Worm (Caenorhabditis elegans) whole organism, midembryonic: Measurements from ENCODE around the gene vav-1.

Source experiments
- T22C8.4 ChIP-seq: fragments of 200-800 bp; sonication (Bioruptor generic); IDR thresholded peaks from 2 replicates; pipeline ENCODE4 v1.3.6; 2022; ENCODE audit warnings: missing genetic modification characterization, missing compliant biosample characterization
- cog-1 ChIP-seq: sonication (generic microtip); optimal IDR thresholded peaks from 2 replicates; lab custom pipeline; 2016; ENCODE audit warnings: missing genetic modification characterization, missing compliant biosample characterization
- flt-1 ChIP-seq: fragments of 200-800 bp; sonication (Bioruptor generic); IDR thresholded peaks from 2 replicates; pipeline ENCODE4 v1.3.6; 2022; ENCODE audit warnings: missing genetic modification characterization, missing compliant biosample characterization
- klf-2 ChIP-seq: fragments of 200-800 bp; sonication (Bioruptor generic); conservative IDR thresholded peaks from 2 replicates; pipeline ENCODE4 v1.3.6; 2022; ENCODE audit warnings: missing genetic modification reagents, missing genetic modification characterization, missing compliant biosample characterization
- med-1 ChIP-seq: sonication (generic microtip); optimal IDR thresholded peaks from 2 replicates; lab custom pipeline; 2017; ENCODE audit warnings: missing genetic modification characterization, mild to moderate bottlenecking, missing compliant biosample characterization, antibody characterized with exemption, missing genetic modification reagents; ENCODE audit not compliant: insufficient read depth
- ref-1 ChIP-seq: fragments of 200-800 bp; sonication (Bioruptor generic); conservative IDR thresholded peaks from 2 replicates; pipeline ENCODE4 v1.3.6; 2022; ENCODE audit warnings: missing genetic modification reagents, missing genetic modification characterization, missing compliant biosample characterization
- tab-1 ChIP-seq: fragments of 200-800 bp; sonication (Bioruptor generic); IDR thresholded peaks from 2 replicates; pipeline ENCODE4 v1.3.6; 2022; ENCODE audit warnings: missing genetic modification characterization, missing compliant biosample characterization
- ztf-23 ChIP-seq: fragments of 200-800 bp; sonication (Bioruptor generic); IDR thresholded peaks from 2 replicates; pipeline ENCODE4 v1.3.6; 2022; ENCODE audit warnings: missing genetic modification reagents, missing genetic modification characterization, missing compliant biosample characterization
- ztf-29 ChIP-seq: fragments of 200-800 bp; sonication (Bioruptor generic); IDR thresholded peaks from 2 replicates; pipeline ENCODE4 v1.3.6; 2022; ENCODE audit warnings: missing genetic modification reagents, missing genetic modification characterization, missing compliant biosample characterization

Gene vav-1

DNA sequence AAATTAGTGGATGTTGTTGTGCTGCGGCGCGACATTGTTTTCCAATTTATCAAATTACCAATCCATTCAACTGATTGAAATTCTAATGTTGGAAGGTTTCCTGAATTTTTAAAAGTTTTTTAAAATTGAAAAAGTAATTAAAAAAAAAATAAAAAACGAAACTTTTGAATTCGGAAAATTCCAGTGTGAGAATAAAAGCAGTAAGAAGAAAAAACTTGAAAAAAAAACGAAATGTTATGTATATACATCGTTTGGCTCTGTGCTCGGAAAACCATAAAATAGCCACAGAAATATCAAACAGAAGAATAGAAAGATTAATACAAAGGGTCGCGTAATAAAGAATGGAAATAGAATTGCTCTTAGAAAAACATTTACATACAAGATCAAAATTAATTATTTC, at the start of gene vav-1:
TSS of gene vav-1 (minus strand) at position 101 of the 400 bp plus-strand sequence.
- no peak for TF ChIP-seq ref-1 (GFP tag; lab: Robert Waterston, UW)
- no peak for TF ChIP-seq T22C8.4 (GFP tag; lab: Robert Waterston, UW)
- TF ChIP-seq ztf-29 (GFP tag; lab: Robert Waterston, UW): no peak
- TF ChIP-seq flt-1 (GFP tag; lab: Robert Waterston, UW): no peak
- TF ChIP-seq ztf-23 (GFP tag; lab: Robert Waterston, UW): no peak
- TF ChIP-seq med-1 (GFP tag; lab: Kevin White, UChicago): no peak
- TF ChIP-seq cog-1: no peak
- TF ChIP-seq klf-2: no peak
- no peak for TF ChIP-seq tab-1 (GFP tag; lab: Robert Waterston, UW)

DNA sequence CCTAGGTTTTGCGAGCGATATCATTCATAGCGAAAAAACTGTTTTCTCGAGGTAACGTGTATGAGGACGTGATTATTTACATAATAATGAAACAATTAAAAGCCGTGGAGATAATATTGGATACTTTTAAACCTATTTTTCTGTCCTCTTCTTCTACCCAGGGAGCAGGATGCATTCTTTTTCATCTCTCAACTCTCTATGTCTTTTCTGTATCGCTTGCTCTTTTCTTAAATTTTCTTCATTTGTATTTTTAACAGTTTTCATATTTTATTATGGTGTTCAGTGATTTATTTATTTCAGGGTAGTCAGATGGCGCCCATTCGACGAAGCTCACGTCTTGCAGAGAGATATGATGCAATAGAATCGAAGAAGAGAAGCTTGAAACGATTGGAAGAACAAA, 46.7 kb upstream of the vav-1 start, which contains the start of gene B0416.4:
TSS of gene B0416.4 (plus strand) at position 301 of the 400 bp plus-strand sequence.
- TF ChIP-seq flt-1 (GFP tag; lab: Robert Waterston, UW): no peak

DNA sequence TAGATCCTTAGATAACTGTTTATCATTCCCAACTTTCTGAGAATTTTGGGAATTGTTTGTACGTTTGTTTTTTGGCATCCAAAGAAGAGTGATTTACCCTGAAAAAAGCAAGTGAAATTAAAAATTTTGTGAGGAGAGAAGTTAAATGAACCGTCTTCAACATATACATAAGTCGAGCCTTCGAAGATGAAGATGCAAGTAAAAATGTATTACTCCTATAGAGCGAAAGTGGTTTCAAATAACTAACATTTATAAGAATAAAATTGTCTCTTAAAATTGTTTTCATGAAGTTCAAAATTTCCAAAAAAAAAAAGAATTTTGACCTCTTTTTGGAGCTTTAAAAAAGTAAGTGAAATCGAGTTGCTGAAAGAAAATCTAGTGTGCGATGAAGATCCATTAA, 42.6 kb upstream of the vav-1 start, which contains the start of gene B0416.10:
TSS of gene B0416.10 (minus strand) at position 101 of the 400 bp plus-strand sequence.
- TF ChIP-seq klf-2 (no peak), ztf-29 (GFP tag; lab: Robert Waterston, UW) (no peak), tab-1 (GFP tag; lab: Robert Waterston, UW) (no peak), ref-1 (GFP tag; lab: Robert Waterston, UW) (no peak), med-1 (GFP tag; lab: Kevin White, UChicago) (no peak), ztf-23 (GFP tag; lab: Robert Waterston, UW) (no peak), flt-1 (GFP tag; lab: Robert Waterston, UW) (no peak), T22C8.4 (GFP tag; lab: Robert Waterston, UW) (no peak), cog-1 (no peak)

DNA sequence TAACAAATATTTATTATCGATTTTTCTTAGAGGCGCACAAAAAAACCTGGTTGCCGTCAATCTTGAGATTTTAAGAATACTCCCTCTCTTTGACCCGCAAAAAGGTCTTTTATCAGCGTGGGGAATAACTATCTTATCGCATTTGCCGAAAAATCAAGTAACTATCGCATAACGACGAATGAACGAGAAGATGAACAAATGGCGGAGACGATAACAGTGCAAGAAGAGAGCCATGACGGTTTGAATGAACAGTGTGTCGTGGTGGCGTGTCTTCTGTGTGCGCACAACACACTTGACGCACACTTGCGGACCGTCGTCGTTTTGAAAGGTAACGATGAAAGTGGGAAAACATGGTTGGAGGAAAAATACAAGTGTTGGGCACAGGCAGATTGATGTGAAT, 39.9 kb upstream of the vav-1 start:
- TF ChIP-seq med-1 (GFP tag; lab: Kevin White, UChicago): no peak
- TF ChIP-seq cog-1: no peak
- no peak for TF ChIP-seq klf-2
- no peak for TF ChIP-seq ztf-23 (GFP tag; lab: Robert Waterston, UW)
- TF ChIP-seq flt-1 (GFP tag; lab: Robert Waterston, UW): no peak
- no peak for TF ChIP-seq T22C8.4 (GFP tag; lab: Robert Waterston, UW)
- no peak for TF ChIP-seq ztf-29 (GFP tag; lab: Robert Waterston, UW)
- TF ChIP-seq ref-1 (GFP tag; lab: Robert Waterston, UW): no peak
- no peak for TF ChIP-seq tab-1 (GFP tag; lab: Robert Waterston, UW)

DNA sequence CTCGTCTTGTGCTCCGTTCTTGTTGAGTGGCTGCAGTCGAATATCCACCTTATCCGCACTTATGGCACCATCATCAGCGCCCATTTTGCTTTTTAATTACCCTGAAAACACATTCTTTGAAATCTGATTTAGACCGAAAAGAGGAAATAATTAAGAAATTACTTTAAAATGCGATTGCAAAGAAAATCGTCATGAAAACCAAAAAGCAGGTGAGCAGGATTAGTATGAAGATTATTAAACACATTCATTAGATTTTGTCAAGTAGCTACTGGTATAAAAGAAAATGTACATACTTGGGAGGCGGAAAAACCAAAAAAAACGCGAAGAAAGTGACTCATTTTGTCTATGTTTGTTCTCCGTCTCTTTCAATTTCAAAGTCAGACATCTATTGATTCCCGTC, 38.8 kb upstream of the vav-1 start, which contains the start of gene B0416.5:
TSS of gene B0416.5 (minus strand) at position 101 of the 400 bp plus-strand sequence.
- TF ChIP-seq ref-1 (GFP tag; lab: Robert Waterston, UW) (no peak), ztf-29 (GFP tag; lab: Robert Waterston, UW) (no peak), cog-1 (no peak), tab-1 (GFP tag; lab: Robert Waterston, UW) (no peak), klf-2 (no peak), T22C8.4 (GFP tag; lab: Robert Waterston, UW) (no peak)

DNA sequence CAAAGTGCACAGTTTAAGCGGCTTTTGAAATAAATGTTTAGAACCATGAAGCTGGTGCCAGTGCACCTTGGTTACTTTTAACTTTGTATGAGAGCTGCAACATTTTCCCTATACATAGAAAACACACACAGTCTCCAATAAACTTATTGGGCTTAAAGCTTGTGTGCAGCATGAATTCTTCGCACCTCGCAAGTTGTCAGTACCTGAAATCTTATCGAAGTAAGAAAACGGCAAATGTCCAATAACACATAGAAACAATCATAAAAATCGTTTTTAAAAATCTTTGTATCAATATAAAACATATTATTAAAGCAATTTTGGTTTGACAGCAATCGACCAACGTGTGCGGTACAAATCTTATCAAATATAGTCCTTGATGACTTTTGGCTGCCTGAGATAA, 36.4 kb upstream of the vav-1 start:
- TF ChIP-seq ref-1 (GFP tag; lab: Robert Waterston, UW): no peak
- no peak for TF ChIP-seq klf-2
- TF ChIP-seq flt-1 (GFP tag; lab: Robert Waterston, UW): no peak
- TF ChIP-seq med-1 (GFP tag; lab: Kevin White, UChicago): no peak
- no peak for TF ChIP-seq ztf-23 (GFP tag; lab: Robert Waterston, UW)
- TF ChIP-seq ztf-29 (GFP tag; lab: Robert Waterston, UW): no peak
- no peak for TF ChIP-seq cog-1
- TF ChIP-seq tab-1 (GFP tag; lab: Robert Waterston, UW): no peak
- no peak for TF ChIP-seq T22C8.4 (GFP tag; lab: Robert Waterston, UW)

DNA sequence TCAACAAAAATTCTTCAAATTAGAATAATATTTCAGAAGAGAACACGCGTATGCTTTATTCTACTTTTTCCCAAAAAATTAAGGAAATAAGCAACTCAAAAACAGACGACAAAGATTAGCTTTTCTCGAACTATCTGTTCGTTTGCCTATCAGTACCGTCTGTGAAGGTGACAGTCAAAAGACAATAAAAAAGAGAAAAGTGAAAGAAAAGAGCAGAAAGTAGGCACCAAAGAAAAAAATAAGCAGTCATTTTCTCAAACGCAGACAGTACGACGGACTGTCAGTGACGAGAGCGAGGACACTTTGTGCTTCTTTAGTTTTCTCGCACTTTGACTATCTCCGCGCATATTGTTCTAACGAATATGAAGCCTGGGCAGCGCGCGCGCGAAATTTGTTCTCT, 34.6 kb upstream of the vav-1 start:
- TF ChIP-seq tab-1 (GFP tag; lab: Robert Waterston, UW) (no peak), cog-1 (no peak), flt-1 (GFP tag; lab: Robert Waterston, UW) (no peak), med-1 (GFP tag; lab: Kevin White, UChicago) (no peak), klf-2 (no peak), T22C8.4 (GFP tag; lab: Robert Waterston, UW) (no peak), ztf-29 (GFP tag; lab: Robert Waterston, UW) (no peak), ztf-23 (GFP tag; lab: Robert Waterston, UW) (no peak), ref-1 (GFP tag; lab: Robert Waterston, UW) (no peak)

DNA sequence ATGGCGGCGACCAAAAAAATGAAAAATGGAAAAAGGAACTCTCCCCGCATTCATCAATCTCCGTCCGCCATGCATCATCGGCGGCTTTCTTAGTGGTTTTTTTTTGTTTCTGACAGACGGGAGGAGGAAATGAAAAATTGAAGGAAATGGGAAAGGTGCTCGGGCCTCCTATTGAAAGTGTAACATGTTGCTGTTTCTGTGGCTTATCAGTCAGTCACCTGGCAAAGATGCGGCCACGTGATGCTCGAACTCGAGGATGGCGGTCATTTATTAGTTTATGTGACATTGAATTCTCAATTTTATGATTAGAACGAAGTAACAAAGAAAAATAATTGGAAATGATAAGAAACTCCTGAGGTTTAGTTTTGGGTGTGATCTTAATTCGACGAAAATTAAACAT, 32.7 kb upstream of the vav-1 start:
- TF ChIP-seq ztf-29 (GFP tag; lab: Robert Waterston, UW) (no peak), ref-1 (GFP tag; lab: Robert Waterston, UW) (no peak), tab-1 (GFP tag; lab: Robert Waterston, UW) (no peak), T22C8.4 (GFP tag; lab: Robert Waterston, UW) (no peak), klf-2 (no peak), ztf-23 (GFP tag; lab: Robert Waterston, UW) (no peak), cog-1 (no peak), flt-1 (GFP tag; lab: Robert Waterston, UW) (no peak), med-1 (GFP tag; lab: Kevin White, UChicago) (no peak)

DNA sequence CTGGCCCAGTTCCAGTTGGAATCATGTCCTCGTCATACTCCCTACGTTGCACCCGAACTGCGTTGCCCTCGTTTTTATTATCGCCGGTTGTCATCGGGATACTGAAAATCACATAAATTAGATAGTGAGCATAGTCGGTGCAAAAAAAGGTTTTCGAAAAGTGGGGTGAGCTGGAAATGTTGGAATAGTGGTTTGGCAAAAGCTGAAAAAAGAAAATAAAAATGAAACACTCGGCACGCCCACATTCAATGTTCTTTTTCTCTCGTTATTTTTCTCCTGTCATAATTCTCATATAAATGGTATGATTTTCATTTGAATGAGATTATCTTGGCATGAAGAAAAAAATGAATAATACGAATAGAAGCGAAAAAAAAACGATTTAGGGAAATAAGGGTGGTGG, 32.3 kb upstream of the vav-1 start, which contains the start of gene F18G5.6:
TSS of gene F18G5.6 (minus strand) at position 101 of the 400 bp plus-strand sequence.
- no peak for TF ChIP-seq med-1 (GFP tag; lab: Kevin White, UChicago)
- TF ChIP-seq cog-1: no peak
- no peak for TF ChIP-seq ref-1 (GFP tag; lab: Robert Waterston, UW)
- TF ChIP-seq tab-1 (GFP tag; lab: Robert Waterston, UW): no peak

DNA sequence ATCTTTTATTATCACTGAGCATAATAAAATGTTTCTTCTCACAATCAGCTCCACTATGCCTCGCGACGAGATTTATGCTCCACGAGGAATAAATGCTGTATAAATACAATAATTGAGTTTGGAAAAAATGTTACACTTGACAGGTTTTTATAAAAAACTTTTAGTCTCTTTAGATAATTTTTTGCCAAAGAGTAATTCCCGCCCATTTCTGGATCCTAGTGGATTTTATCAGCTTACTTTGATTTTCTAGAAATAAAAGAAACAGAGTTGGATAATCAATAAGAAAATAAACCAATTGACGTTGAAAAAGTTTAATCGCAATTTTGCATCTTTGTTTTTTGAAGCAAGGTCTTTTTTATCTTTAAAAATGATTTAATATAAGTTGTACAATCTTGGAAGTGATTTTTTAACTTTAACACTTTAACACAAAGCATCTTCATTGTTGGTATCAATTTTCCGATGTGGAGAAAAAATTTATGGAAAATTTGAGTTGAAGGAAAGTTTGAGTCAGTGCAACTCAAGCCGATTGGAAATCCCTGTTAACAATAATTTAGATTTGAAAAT, 29.8 kb upstream of the vav-1 start:
- TF ChIP-seq ref-1 (GFP tag; lab: Robert Waterston, UW) (no peak), med-1 (GFP tag; lab: Kevin White, UChicago) (no peak), cog-1 (no peak), ztf-23 (GFP tag; lab: Robert Waterston, UW) (no peak), tab-1 (GFP tag; lab: Robert Waterston, UW) (no peak)
